Worm (Caenorhabditis elegans): ENCODE data around the gene C34C12.6.

DNA sequence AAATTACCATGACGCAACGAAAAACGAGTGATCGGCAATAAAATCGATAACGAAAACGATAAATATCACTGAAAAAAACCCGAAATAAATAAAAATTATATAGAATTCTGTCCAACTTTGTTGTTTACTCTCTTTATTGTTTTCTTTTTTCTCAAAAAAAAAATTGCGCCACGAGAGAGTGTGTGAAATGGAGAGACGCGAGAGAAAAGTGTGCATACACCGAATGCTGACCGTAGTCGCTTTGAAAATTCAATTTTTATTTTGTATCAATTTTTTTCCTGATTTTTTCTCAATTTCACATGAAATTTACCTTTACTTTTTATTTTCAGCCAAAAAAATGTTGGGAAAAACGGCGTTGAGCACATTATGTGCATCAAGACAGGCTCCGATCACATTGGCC is 27.5 kb downstream of the C34C12.6 start, which contains the start of the genes M01F1.4 and mrpl-35:
- TF ChIP-seq ztf-4 (tag; optimal IDR thresholded peaks at IDR 0.05) (no peak), fos-1 (tag; optimal IDR thresholded peaks at IDR 0.05) (peak; percentile 34), aly-2 (tag; optimal IDR thresholded peaks at IDR 0.05) (no peak), blmp-1 (tag; optimal IDR thresholded peaks at IDR 0.05; ENCODE audit: insufficient read depth) (no peak), nhr-10 (tag; optimal IDR thresholded peaks at IDR 0.05) (no peak), nhr-21 (tag; optimal IDR thresholded peaks at IDR 0.05) (no peak), elt-3 (tag; optimal IDR thresholded peaks at IDR 0.05) (no peak), lsy-2 (tag; optimal IDR thresholded peaks at IDR 0.05) (peak; percentile 85 to 98), nhr-11 (tag; optimal IDR thresholded peaks at IDR 0.05) (no peak), nhr-237 (tag; optimal IDR thresholded peaks at IDR 0.05) (no peak)
